Worm (Caenorhabditis elegans) whole organism, mixed stage, embryonic: ENCODE measurements around the gene oac-3.

Experiments used
- M03D4.4 ChIP-seq: sonication (generic microtip); optimal IDR thresholded peaks from 2 replicates; lab custom pipeline; 2017; ENCODE audit warnings: mild to moderate bottlenecking, missing genetic modification characterization, missing compliant biosample characterization
- bed-3 ChIP-seq: fragments of 200-800 bp; sonication (Bioruptor generic); optimal IDR thresholded peaks from 3 replicates; lab custom pipeline; 2018; ENCODE audit warnings: mild to moderate bottlenecking, missing genetic modification characterization, moderate library complexity, missing compliant biosample characterization
- blmp-1 ChIP-seq: fragments of 150-350 bp; optimal IDR thresholded peaks from 2 replicates; lab custom pipeline; 2014; ENCODE audit warnings: missing biosample characterization, missing genetic modification characterization
- ceh-39 ChIP-seq: fragments of 150-350 bp; optimal IDR thresholded peaks from 2 replicates; lab custom pipeline; 2014; ENCODE audit warnings: missing biosample characterization, missing genetic modification characterization
- ceh-43 ChIP-seq: fragments of 200-800 bp; sonication (Bioruptor generic); optimal IDR thresholded peaks from 2 replicates; lab custom pipeline; 2018; ENCODE audit warnings: mild to moderate bottlenecking, missing genetic modification characterization, moderate library complexity, missing compliant biosample characterization
- ceh-83 ChIP-seq: fragments of 200-800 bp; sonication (Bioruptor generic); optimal IDR thresholded peaks from 2 replicates; lab custom pipeline; 2018; ENCODE audit warnings: mild to moderate bottlenecking, missing genetic modification characterization, missing compliant biosample characterization
- ces-1 ChIP-seq: fragments of 150-350 bp; optimal IDR thresholded peaks from 2 replicates; lab custom pipeline; 2014; ENCODE audit warnings: missing biosample characterization, missing genetic modification reagents, missing genetic modification characterization
- cnd-1 ChIP-seq: fragments of 200-800 bp; sonication (Bioruptor generic); optimal IDR thresholded peaks from 2 replicates; lab custom pipeline; 2018; ENCODE audit warnings: mild to moderate bottlenecking, missing genetic modification characterization, missing compliant biosample characterization
- elt-1 ChIP-seq: sonication (generic microtip); optimal IDR thresholded peaks from 2 replicates; lab custom pipeline; 2017; ENCODE audit warnings: missing genetic modification characterization, mild to moderate bottlenecking, missing compliant biosample characterization, antibody characterized with exemption, moderate library complexity, borderline replicate concordance; ENCODE audit not compliant: insufficient read depth
- elt-3 ChIP-seq: fragments of 150-350 bp; optimal IDR thresholded peaks from 2 replicates; lab custom pipeline; 2014; ENCODE audit warnings: missing biosample characterization, missing genetic modification characterization
- flh-1 ChIP-seq: fragments of 200-800 bp; sonication (Bioruptor generic); optimal IDR thresholded peaks from 2 replicates; lab custom pipeline; 2018; ENCODE audit warnings: mild to moderate bottlenecking, missing genetic modification characterization, moderate library complexity, missing compliant biosample characterization
- ham-2 ChIP-seq: fragments of 200-800 bp; sonication (Bioruptor generic); optimal IDR thresholded peaks from 2 replicates; lab custom pipeline; 2018; ENCODE audit warnings: mild to moderate bottlenecking, missing genetic modification characterization, missing compliant biosample characterization
- hlh-1 ChIP-seq: fragments of 150-350 bp; optimal IDR thresholded peaks from 2 replicates; lab custom pipeline; 2014; ENCODE audit warnings: missing biosample characterization, missing genetic modification reagents, missing genetic modification characterization
- lin-13 ChIP-seq: fragments of 150-350 bp; optimal IDR thresholded peaks from 2 replicates; lab custom pipeline; 2014; ENCODE audit warnings: missing biosample characterization, missing genetic modification characterization
- lsy-2 ChIP-seq: fragments of 150-350 bp; optimal IDR thresholded peaks from 2 replicates; lab custom pipeline; 2014; ENCODE audit warnings: missing biosample characterization, missing genetic modification characterization
- mab-5 ChIP-seq: fragments of 150-350 bp; optimal IDR thresholded peaks from 2 replicates; lab custom pipeline; 2014; ENCODE audit warnings: missing biosample characterization, missing genetic modification characterization
- mls-2 ChIP-seq: sonication (generic microtip); optimal IDR thresholded peaks from 2 replicates; lab custom pipeline; 2016; ENCODE audit warnings: mild to moderate bottlenecking, missing genetic modification characterization, moderate library complexity, missing compliant biosample characterization
- nhr-12 ChIP-seq: fragments of 150-350 bp; optimal IDR thresholded peaks from 2 replicates; lab custom pipeline; 2014; ENCODE audit warnings: missing biosample characterization, missing genetic modification characterization
- nhr-2 ChIP-seq: fragments of 150-350 bp; optimal IDR thresholded peaks from 2 replicates; lab custom pipeline; 2014; ENCODE audit warnings: missing biosample characterization, missing genetic modification characterization
- nhr-237 ChIP-seq: fragments of 150-350 bp; optimal IDR thresholded peaks from 2 replicates; lab custom pipeline; 2014; ENCODE audit warnings: missing biosample characterization, missing genetic modification characterization
- nhr-28 ChIP-seq: fragments of 150-350 bp; optimal IDR thresholded peaks from 2 replicates; lab custom pipeline; 2014; ENCODE audit warnings: missing biosample characterization, missing genetic modification characterization
- nhr-76 ChIP-seq: sonication (generic microtip); optimal IDR thresholded peaks from 2 replicates; lab custom pipeline; 2017; ENCODE audit warnings: missing biosample characterization, missing genetic modification characterization
- pha-4 ChIP-seq: fragments of 150-350 bp; optimal IDR thresholded peaks from 2 replicates; lab custom pipeline; 2018; ENCODE audit warnings: missing biosample characterization, missing genetic modification reagents, missing genetic modification characterization
- sem-2 ChIP-seq: fragments of 200-800 bp; sonication (Bioruptor generic); optimal IDR thresholded peaks from 2 replicates; lab custom pipeline; 2018; ENCODE audit warnings: mild to moderate bottlenecking, missing genetic modification characterization, missing compliant biosample characterization
- snpc-4 ChIP-seq: fragments of 150-350 bp; optimal IDR thresholded peaks from 2 replicates; lab custom pipeline; 2014; ENCODE audit warnings: missing biosample characterization, missing genetic modification characterization
- sptf-1 ChIP-seq: sonication (generic microtip); optimal IDR thresholded peaks from 2 replicates; lab custom pipeline; 2017; ENCODE audit warnings: mild to moderate bottlenecking, missing genetic modification characterization, moderate library complexity, missing compliant biosample characterization
- tbx-8 ChIP-seq: fragments of 200-800 bp; sonication (Bioruptor generic); optimal IDR thresholded peaks from 2 replicates; lab custom pipeline; 2018; ENCODE audit warnings: mild to moderate bottlenecking, missing genetic modification characterization, moderate library complexity, missing compliant biosample characterization
- unc-120 ChIP-seq: sonication (generic microtip); optimal IDR thresholded peaks from 2 replicates; lab custom pipeline; 2017; ENCODE audit warnings: missing genetic modification characterization, missing compliant biosample characterization; ENCODE audit not compliant: poor library complexity, severe bottlenecking
- unc-39 ChIP-seq: fragments of 150-350 bp; optimal IDR thresholded peaks from 2 replicates; lab custom pipeline; 2014; ENCODE audit warnings: missing biosample characterization, missing genetic modification characterization
- unc-62 ChIP-seq: fragments of 150-350 bp; optimal IDR thresholded peaks from 2 replicates; lab custom pipeline; 2014; ENCODE audit warnings: missing biosample characterization, missing genetic modification reagents, missing genetic modification characterization
- zip-8 ChIP-seq: fragments of 150-350 bp; optimal IDR thresholded peaks from 2 replicates; lab custom pipeline; 2014; ENCODE audit warnings: missing biosample characterization, missing genetic modification characterization
- ztf-11 ChIP-seq: fragments of 150-350 bp; optimal IDR thresholded peaks from 2 replicates; lab custom pipeline; 2014; ENCODE audit warnings: missing biosample characterization, missing genetic modification characterization

oac-3 gene

ce11 chrV:13872895-13873294 is 26.4 kb upstream of the oac-3 start, which contains the start of gene cpt-5:
TSS of gene cpt-5 (plus strand) at chrV:13873195.
- TF ChIP-seq lsy-2 (tag; lab: Kevin White, UChicago): no peak
- TF ChIP-seq lin-13 (tag; lab: Kevin White, UChicago): no peak
- TF ChIP-seq ceh-43 (GFP tag; lab: Kevin White, UChicago): no peak

- no peak for TF ChIP-seq ceh-39 (tag; lab: Kevin White, UChicago)
- TF ChIP-seq ces-1 (GFP tag; lab: Kevin White, UChicago): no peak
- TF ChIP-seq hlh-1: no peak
- TF ChIP-seq unc-39 (tag; lab: Kevin White, UChicago): no peak
- TF ChIP-seq snpc-4 (tag; lab: Kevin White, UChicago): no peak
- no peak for TF ChIP-seq tbx-8
- no peak for TF ChIP-seq nhr-12 (tag; lab: Kevin White, UChicago)
- TF ChIP-seq elt-3 (tag; lab: Kevin White, UChicago): no peak
- no peak for TF ChIP-seq mls-2
- TF ChIP-seq lin-13 (tag; lab: Kevin White, UChicago): no peak
- no peak for TF ChIP-seq M03D4.4
- no peak for TF ChIP-seq unc-62 (GFP tag; lab: Kevin White, UChicago)
- TF ChIP-seq ham-2 (GFP tag; lab: Kevin White, UChicago): no peak
- TF ChIP-seq blmp-1: no peak
- TF ChIP-seq unc-120 (tag; lab: Kevin White, UChicago): no peak
- TF ChIP-seq sem-2 (GFP tag; lab: Kevin White, UChicago): no peak
- no peak for TF ChIP-seq ceh-83 (GFP tag; lab: Kevin White, UChicago)
- no peak for TF ChIP-seq pha-4 (tag; lab: Kevin White, UChicago)
- TF ChIP-seq nhr-2 (tag; lab: Kevin White, UChicago): no peak
- no peak for TF ChIP-seq ceh-43 (GFP tag; lab: Kevin White, UChicago)
These were observed 26.0 kb upstream of the oac-3 start for ce11 chrV:13873323-13873722.

- TF ChIP-seq lsy-2 (tag; lab: Kevin White, UChicago): no peak
- no peak for TF ChIP-seq hlh-1
- no peak for TF ChIP-seq lin-13 (tag; lab: Kevin White, UChicago)
- no peak for TF ChIP-seq blmp-1
- TF ChIP-seq nhr-76 (tag; lab: Kevin White, UChicago): no peak
- TF ChIP-seq nhr-28 (tag; lab: Kevin White, UChicago): no peak
- TF ChIP-seq bed-3 (GFP tag; lab: Kevin White, UChicago): no peak
- no peak for TF ChIP-seq mab-5
- TF ChIP-seq sem-2 (GFP tag; lab: Kevin White, UChicago): no peak
- no peak for TF ChIP-seq sptf-1 (tag; lab: Kevin White, UChicago)
- no peak for TF ChIP-seq cnd-1 (tag; lab: Kevin White, UChicago)
- no peak for TF ChIP-seq elt-1
- TF ChIP-seq unc-39 (tag; lab: Kevin White, UChicago): no peak
These were observed 22.8 kb upstream of the oac-3 start, which contains the start of gene T22G5.1 for ce11 chrV:13876529-13876928. TSS of gene T22G5.1 (plus strand) at chrV:13876829.

DNA sequence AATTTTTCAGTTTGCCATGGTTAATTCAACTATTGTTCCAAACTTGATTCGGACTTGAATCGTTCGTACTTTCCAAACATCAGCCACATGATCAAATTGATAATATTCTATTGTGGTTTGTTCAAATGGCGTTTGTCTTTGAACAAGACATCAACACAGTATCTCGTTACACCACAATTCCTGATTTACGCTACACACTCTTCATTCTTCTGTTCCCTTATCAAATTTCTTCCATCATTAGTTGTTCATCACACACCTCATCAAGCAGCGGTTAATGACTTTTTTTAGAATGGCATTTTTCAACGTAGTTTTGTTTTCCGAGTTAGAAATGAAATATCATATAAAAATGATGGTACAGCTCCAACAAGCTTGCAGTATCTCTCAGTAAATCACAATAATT is 21.1 kb upstream of the oac-3 start:
- TF ChIP-seq flh-1 (GFP tag; lab: Kevin White, UChicago) (no peak), nhr-28 (tag; lab: Kevin White, UChicago) (no peak), elt-3 (tag; lab: Kevin White, UChicago) (no peak), nhr-237 (tag; lab: Kevin White, UChicago) (no peak)
- TF ChIP-seq, all 35 proteins: peak for 0

- no peak for TF ChIP-seq pha-4 (tag; lab: Kevin White, UChicago)
- TF ChIP-seq unc-62 (GFP tag; lab: Kevin White, UChicago): no peak
- no peak for TF ChIP-seq blmp-1
- no peak for TF ChIP-seq unc-120 (tag; lab: Kevin White, UChicago)
- no peak for TF ChIP-seq flh-1 (GFP tag; lab: Kevin White, UChicago)
- TF ChIP-seq lsy-2 (tag; lab: Kevin White, UChicago): no peak
- TF ChIP-seq zip-8: no peak
- TF ChIP-seq sptf-1 (tag; lab: Kevin White, UChicago): no peak
- no peak for TF ChIP-seq bed-3 (GFP tag; lab: Kevin White, UChicago)
- no peak for TF ChIP-seq lin-13 (tag; lab: Kevin White, UChicago)
- no peak for TF ChIP-seq tbx-8
- no peak for TF ChIP-seq snpc-4 (tag; lab: Kevin White, UChicago)
- TF ChIP-seq unc-39 (tag; lab: Kevin White, UChicago): no peak
- no peak for TF ChIP-seq ztf-11 (tag; lab: Kevin White, UChicago)
- no peak for TF ChIP-seq nhr-12 (tag; lab: Kevin White, UChicago)
- no peak for TF ChIP-seq M03D4.4
- TF ChIP-seq ham-2 (GFP tag; lab: Kevin White, UChicago): no peak
- no peak for TF ChIP-seq nhr-2 (tag; lab: Kevin White, UChicago)
- no peak for TF ChIP-seq elt-3 (tag; lab: Kevin White, UChicago)
- TF ChIP-seq cnd-1 (tag; lab: Kevin White, UChicago): no peak
These were observed 20.1 kb upstream of the oac-3 start, which contains the start of gene lbp-7 for ce11 chrV:13879241-13879640. TSS of gene lbp-7 (plus strand) at chrV:13879552.
